Worm (Caenorhabditis elegans) whole organism, L1 larva: ENCODE results near the gene smrd-1.

ENCODE experiments used
- C16A3.4 ChIP-seq: fragments of 150-350 bp; optimal IDR thresholded peaks from 2 replicates; lab custom pipeline; 2014; ENCODE audit warnings: missing biosample characterization, missing genetic modification characterization
- aha-1 ChIP-seq: fragments of 150-350 bp; optimal IDR thresholded peaks from 2 replicates; lab custom pipeline; 2014; ENCODE audit warnings: missing biosample characterization, missing genetic modification characterization
- aly-2 ChIP-seq: fragments of 150-350 bp; optimal IDR thresholded peaks from 2 replicates; lab custom pipeline; 2014; ENCODE audit warnings: missing biosample characterization, missing genetic modification characterization
- ceh-63 ChIP-seq: fragments of 200-800 bp; sonication (Bioruptor generic); optimal IDR thresholded peaks from 2 replicates; lab custom pipeline; 2018; ENCODE audit warnings: mild to moderate bottlenecking, missing genetic modification characterization, missing compliant biosample characterization
- ceh-8 ChIP-seq: fragments of 200-800 bp; sonication (Bioruptor generic); optimal IDR thresholded peaks from 2 replicates; lab custom pipeline; 2018; ENCODE audit warnings: mild to moderate bottlenecking, missing genetic modification characterization, moderate library complexity, missing compliant biosample characterization
- ceh-82 ChIP-seq, 3 experiments: fragments of 150-350 bp in 1 of 3; sonication (generic microtip) in 2 of 3; optimal IDR thresholded peaks; 2 replicates each; lab custom pipeline; 2014 to 2017; ENCODE audit warnings: missing biosample characterization in 3 of 3, missing genetic modification characterization in 3 of 3
- ceh-90 ChIP-seq: sonication (generic microtip); optimal IDR thresholded peaks from 2 replicates; lab custom pipeline; 2016; ENCODE audit warnings: missing genetic modification characterization, missing compliant biosample characterization
- ces-1 ChIP-seq: fragments of 150-350 bp; optimal IDR thresholded peaks from 2 replicates; lab custom pipeline; 2014; ENCODE audit warnings: missing biosample characterization, missing genetic modification reagents, missing genetic modification characterization
- dpl-1 ChIP-seq, 3 experiments: fragments of 150-350 bp in 2 of 3; sonication (generic microtip) in 1 of 3; optimal IDR thresholded peaks; 2 replicates each; lab custom pipeline; 2014 to 2017; ENCODE audit warnings: missing biosample characterization in 3 of 3, missing genetic modification characterization in 3 of 3, missing genetic modification reagents in 3 of 3
- efl-1 ChIP-seq, 4 experiments: fragments of 150-350 bp; optimal IDR thresholded peaks in 3 of 4; peaks in 1 of 4; 1 replicate in 1 of 4; 2 replicates in 3 of 4; lab custom pipeline; 2014; ENCODE audit warnings: missing biosample characterization in 2 of 4, missing genetic modification characterization in 2 of 4, missing genetic modification reagents in 2 of 4
- efl-3 ChIP-seq: fragments of 200-800 bp; sonication (Bioruptor generic); optimal IDR thresholded peaks from 2 replicates; lab custom pipeline; 2018; ENCODE audit warnings: mild to moderate bottlenecking, missing genetic modification characterization, missing compliant biosample characterization
- elt-3 ChIP-seq, 6 experiments: fragments of 150-350 bp in 1 of 6; sonication (generic microtip); optimal IDR thresholded peaks; 2 replicates each; lab custom pipeline; 2017 to 2018; ENCODE audit warnings: missing biosample characterization in 6 of 6, missing genetic modification characterization in 6 of 6, inconsistent platforms in 1 of 6
- ets-5 ChIP-seq: fragments of 200-800 bp; sonication (Bioruptor generic); IDR thresholded peaks from 2 replicates; pipeline ENCODE4 v1.3.6; 2022; ENCODE audit warnings: missing genetic modification characterization, missing compliant biosample characterization
- fkh-8 ChIP-seq: sonication (generic microtip); optimal IDR thresholded peaks from 2 replicates; lab custom pipeline; 2016; ENCODE audit warnings: mild to moderate bottlenecking, missing genetic modification characterization, missing compliant biosample characterization
- fos-1 ChIP-seq: fragments of 150-350 bp; optimal IDR thresholded peaks from 2 replicates; lab custom pipeline; 2014; ENCODE audit warnings: missing biosample characterization, missing genetic modification characterization
- hlh-17 ChIP-seq: fragments of 200-800 bp; sonication (Bioruptor generic); optimal IDR thresholded peaks from 2 replicates; lab custom pipeline; 2018; ENCODE audit warnings: missing genetic modification characterization, mild to moderate bottlenecking, missing compliant biosample characterization, moderate library complexity, borderline replicate concordance
- hlh-4 ChIP-seq: sonication (generic microtip); optimal IDR thresholded peaks from 2 replicates; lab custom pipeline; 2016; ENCODE audit warnings: mild to moderate bottlenecking, missing genetic modification characterization, missing compliant biosample characterization
- irx-1 ChIP-seq: sonication (generic microtip); optimal IDR thresholded peaks from 2 replicates; lab custom pipeline; 2016; ENCODE audit warnings: missing genetic modification characterization, missing compliant biosample characterization
- isw-1 ChIP-seq: fragments of 200-800 bp; sonication (Bioruptor generic); IDR thresholded peaks from 2 replicates; pipeline ENCODE4 v1.3.6; 2022; ENCODE audit warnings: missing genetic modification characterization, missing compliant biosample characterization
- jun-1 ChIP-seq: fragments of 150-350 bp; optimal IDR thresholded peaks from 2 replicates; lab custom pipeline; 2014; ENCODE audit warnings: missing biosample characterization, missing genetic modification reagents, missing genetic modification characterization
- lin-13 ChIP-seq: fragments of 150-350 bp; optimal IDR thresholded peaks from 2 replicates; lab custom pipeline; 2014; ENCODE audit warnings: missing biosample characterization, missing genetic modification reagents, missing genetic modification characterization
- lin-15B ChIP-seq: fragments of 150-350 bp; sonication (generic microtip); optimal IDR thresholded peaks from 3 replicates; lab custom pipeline; 2014; ENCODE audit warnings: missing biosample characterization, missing genetic modification characterization
- lin-35 ChIP-seq, 2 experiments: fragments of 150-350 bp; optimal IDR thresholded peaks; 2 replicates each; lab custom pipeline; 2014; ENCODE audit warnings: missing biosample characterization in 2 of 2, missing genetic modification characterization in 2 of 2, missing genetic modification reagents in 2 of 2
- lin-39 ChIP-seq: fragments of 150-350 bp; optimal IDR thresholded peaks from 2 replicates; lab custom pipeline; 2014; ENCODE audit warnings: missing biosample characterization, missing genetic modification reagents, missing genetic modification characterization
- lir-3 ChIP-seq: sonication (generic microtip); optimal IDR thresholded peaks from 2 replicates; lab custom pipeline; 2016; ENCODE audit warnings: mild to moderate bottlenecking, missing genetic modification characterization, moderate library complexity, missing compliant biosample characterization; ENCODE audit not compliant: poor library complexity
- lsy-2 ChIP-seq, 2 experiments: fragments of 150-350 bp; optimal IDR thresholded peaks; 2 replicates each; lab custom pipeline; 2014; ENCODE audit warnings: missing biosample characterization in 2 of 2, missing genetic modification characterization in 2 of 2
- mab-9 ChIP-seq: fragments of 200-800 bp; sonication (Bioruptor generic); IDR thresholded peaks from 2 replicates; pipeline ENCODE4 v1.3.6; 2022; ENCODE audit warnings: missing genetic modification reagents, missing genetic modification characterization, missing compliant biosample characterization
- mdl-1 ChIP-seq, 2 experiments: fragments of 150-350 bp; optimal IDR thresholded peaks; 2 replicates each; lab custom pipeline; 2014 to 2017; ENCODE audit warnings: missing biosample characterization in 2 of 2, missing genetic modification characterization in 2 of 2, inconsistent platforms in 1 of 2
- mep-1 ChIP-seq: fragments of 150-350 bp; optimal IDR thresholded peaks from 2 replicates; lab custom pipeline; 2014; ENCODE audit warnings: missing biosample characterization, missing genetic modification characterization
- nhr-11 ChIP-seq: fragments of 150-350 bp; optimal IDR thresholded peaks from 2 replicates; lab custom pipeline; 2014; ENCODE audit warnings: missing biosample characterization, missing genetic modification characterization
- nhr-19 ChIP-seq: fragments of 200-800 bp; sonication (Bioruptor generic); conservative IDR thresholded peaks from 2 replicates; pipeline ENCODE4 v1.3.6; 2022; ENCODE audit warnings: missing genetic modification characterization, missing compliant biosample characterization
- nhr-20 ChIP-seq: sonication (generic microtip); optimal IDR thresholded peaks from 2 replicates; lab custom pipeline; 2016; ENCODE audit warnings: mild to moderate bottlenecking, missing genetic modification characterization, missing compliant biosample characterization
- nhr-237 ChIP-seq: fragments of 150-350 bp; optimal IDR thresholded peaks from 2 replicates; lab custom pipeline; 2014; ENCODE audit warnings: missing biosample characterization, missing genetic modification characterization
- nhr-28 ChIP-seq: fragments of 150-350 bp; optimal IDR thresholded peaks from 2 replicates; lab custom pipeline; 2014; ENCODE audit warnings: missing biosample characterization, missing genetic modification characterization
- nhr-47 ChIP-seq: sonication (generic microtip); optimal IDR thresholded peaks from 2 replicates; lab custom pipeline; 2016; ENCODE audit warnings: mild to moderate bottlenecking, missing genetic modification characterization, moderate library complexity, missing compliant biosample characterization
- nhr-71 ChIP-seq: sonication (generic microtip); optimal IDR thresholded peaks from 2 replicates; lab custom pipeline; 2016; ENCODE audit warnings: mild to moderate bottlenecking, missing genetic modification characterization, moderate library complexity, missing compliant biosample characterization
- nhr-77 ChIP-seq: fragments of 150-350 bp; optimal IDR thresholded peaks from 2 replicates; lab custom pipeline; 2014; ENCODE audit warnings: missing biosample characterization, missing genetic modification characterization
- nhr-85 ChIP-seq: sonication (generic microtip); peaks from one replicate; lab custom pipeline; 2016; ENCODE audit warnings: missing genetic modification characterization, inconsistent platforms, missing compliant biosample characterization
- nhr-90 ChIP-seq: sonication (generic microtip); optimal IDR thresholded peaks from 2 replicates; lab custom pipeline; 2016; ENCODE audit warnings: mild to moderate bottlenecking, missing genetic modification characterization, missing compliant biosample characterization; ENCODE audit not compliant: poor library complexity
- pax-3 ChIP-seq: fragments of 200-800 bp; sonication (Bioruptor generic); optimal IDR thresholded peaks from 2 replicates; lab custom pipeline; 2018; ENCODE audit warnings: mild to moderate bottlenecking, missing genetic modification characterization, moderate library complexity, missing compliant biosample characterization
- rnt-1 ChIP-seq: sonication (generic microtip); optimal IDR thresholded peaks from 2 replicates; lab custom pipeline; 2016; ENCODE audit warnings: mild to moderate bottlenecking, missing genetic modification characterization, moderate library complexity, missing compliant biosample characterization
- skn-1 ChIP-seq: fragments of 150-350 bp; optimal IDR thresholded peaks from 2 replicates; lab custom pipeline; 2014; ENCODE audit warnings: missing biosample characterization, missing genetic modification characterization
- snu-23 ChIP-seq: sonication (generic microtip); optimal IDR thresholded peaks from 2 replicates; lab custom pipeline; 2016; ENCODE audit warnings: missing genetic modification characterization, missing compliant biosample characterization
- swsn-7 ChIP-seq: sonication (generic microtip); optimal IDR thresholded peaks from 2 replicates; lab custom pipeline; 2016; ENCODE audit warnings: missing genetic modification characterization, missing compliant biosample characterization
- tbx-2 ChIP-seq: sonication (generic microtip); optimal IDR thresholded peaks from 2 replicates; lab custom pipeline; 2016; ENCODE audit warnings: missing genetic modification characterization, missing compliant biosample characterization
- xbp-1 ChIP-seq: sonication (generic microtip); optimal IDR thresholded peaks from 2 replicates; lab custom pipeline; 2016; ENCODE audit warnings: missing genetic modification characterization, missing compliant biosample characterization
- ztf-4 ChIP-seq: fragments of 150-350 bp; optimal IDR thresholded peaks from 2 replicates; lab custom pipeline; 2014; ENCODE audit warnings: missing biosample characterization, missing genetic modification characterization

The smrd-1 gene

DNA sequence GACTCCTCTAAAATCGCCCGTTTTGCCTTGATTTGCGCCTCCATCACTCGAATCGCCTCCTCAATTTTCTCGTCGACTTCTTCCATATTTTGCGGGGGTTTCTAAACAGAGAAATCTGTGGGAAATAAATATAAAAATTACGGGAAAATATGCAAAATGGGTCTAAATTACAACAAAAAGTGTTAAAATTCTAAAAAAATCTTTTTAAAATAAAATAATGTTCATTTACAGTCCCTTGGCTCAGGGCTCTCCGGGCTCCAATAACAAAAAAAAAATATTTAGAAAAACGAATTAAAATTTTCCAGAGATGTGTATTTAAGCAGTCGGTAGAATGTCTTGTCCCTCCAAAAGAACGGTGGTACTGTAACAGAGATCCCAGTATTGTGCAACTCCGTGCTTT lies 11.9 kb downstream of the smrd-1 start, which contains the start of gene M03C11.6:
M03C11.6 (minus strand) TSS at position 101 of the 400 bp plus-strand sequence.
- TF ChIP-seq hlh-4 (tag; lab: Kevin White, UChicago) = no peak
- no peak for TF ChIP-seq pax-3 (tag; lab: Kevin White, UChicago)
- no peak for TF ChIP-seq ces-1 (GFP tag; lab: Kevin White, UChicago)
- no peak for TF ChIP-seq mdl-1 (tag; optimal IDR thresholded peaks at IDR 0.05; lab: Kevin White, UChicago)
- TF ChIP-seq aha-1 (tag; lab: Kevin White, UChicago) = no peak
- no peak for TF ChIP-seq nhr-28

DNA sequence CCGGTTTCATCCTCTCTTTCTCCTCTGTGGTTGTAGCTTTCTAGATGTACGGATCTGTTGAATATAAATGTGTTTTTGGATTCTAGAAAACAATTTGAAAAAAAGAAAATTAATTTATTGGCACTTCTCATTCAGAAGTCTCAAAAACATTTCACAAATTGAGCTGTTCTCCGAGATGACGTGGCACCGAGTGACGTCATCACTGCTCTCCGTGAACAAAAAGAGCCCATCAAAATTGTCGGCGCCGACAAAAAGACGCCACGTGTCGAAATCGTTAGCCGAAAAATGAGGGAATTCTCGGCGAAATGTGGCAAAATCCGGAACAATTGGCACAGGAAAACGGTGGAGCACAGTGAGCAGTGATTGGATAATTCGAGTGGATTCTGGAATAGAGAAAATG lies 14.1 kb downstream of the smrd-1 start:
- TF ChIP-seq ceh-90 (tag; lab: Kevin White, UChicago) = no peak
- no peak for TF ChIP-seq efl-1 (optimal IDR thresholded peaks at IDR 0.05; lab: Kevin White, UChicago)
- no peak for TF ChIP-seq efl-1 (GFP tag; optimal IDR thresholded peaks at IDR 0.05 in 1 of 2; lab: Kevin White, UChicago)

DNA sequence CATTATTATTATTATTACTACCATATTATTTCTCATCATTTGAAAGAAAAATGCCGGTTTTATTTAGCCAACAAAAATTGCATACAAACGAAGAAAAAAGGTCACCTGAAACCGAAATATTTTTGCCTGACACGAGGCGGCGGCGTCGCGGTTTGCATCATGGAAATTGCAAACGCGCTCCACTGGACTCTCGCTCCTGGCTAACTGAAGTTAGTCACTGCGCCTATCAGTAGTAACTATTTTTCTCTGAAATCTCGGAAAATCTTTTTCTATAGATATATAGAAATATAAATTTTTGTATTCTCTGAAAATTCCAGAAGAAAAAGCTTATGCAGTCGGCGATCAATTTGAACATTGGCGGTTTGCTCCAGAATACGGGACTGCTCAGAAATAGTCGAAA lies 20.0 kb downstream of the smrd-1 start, which contains the start of gene ymel-1:
ymel-1 (plus strand) TSS at position 318 of the 400 bp plus-strand sequence.
- no peak for TF ChIP-seq hlh-17 (GFP tag; lab: Kevin White, UChicago)
- TF ChIP-seq mab-9 (GFP tag; lab: Robert Waterston, UW) = no peak
- peak; percentile 27; the same call in 1 of the 2 replicates for TF ChIP-seq nhr-19 (GFP tag; lab: Robert Waterston, UW)
- no peak for TF ChIP-seq irx-1
- TF ChIP-seq nhr-20 (tag; lab: Kevin White, UChicago) = peak; percentile 33
- no peak for TF ChIP-seq aha-1 (tag; lab: Kevin White, UChicago)
- TF ChIP-seq ceh-63 = no peak
- TF ChIP-seq hlh-4 (tag; lab: Kevin White, UChicago) = no peak
- TF ChIP-seq lin-35 (GFP tag; optimal IDR thresholded peaks at IDR 0.05; lab: Kevin White, UChicago) = peak; percentile 44 to 60
- TF ChIP-seq fkh-8 = no peak
- no peak for TF ChIP-seq lir-3 (tag; lab: Kevin White, UChicago)
- no peak for TF ChIP-seq nhr-77
- peak; percentile 17 for TF ChIP-seq skn-1 (tag; lab: Kevin White, UChicago)
- TF ChIP-seq elt-3 (tag; optimal IDR thresholded peaks at IDR 0.05; lab: Kevin White, UChicago) = no peak
- TF ChIP-seq rnt-1 (tag; lab: Kevin White, UChicago) = no peak
- TF ChIP-seq lin-13 (GFP tag; lab: Kevin White, UChicago) = peak; percentile 23
- TF ChIP-seq nhr-85 (tag; lab: Kevin White, UChicago) = peak; percentile 72
- TF ChIP-seq efl-1 (optimal IDR thresholded peaks at IDR 0.05; lab: Kevin White, UChicago) = peak; percentile 31 to 43
- peak in 1 of 2 experiments; percentile 49 for TF ChIP-seq efl-1 (GFP tag; optimal IDR thresholded peaks at IDR 0.05 in 1 of 2; lab: Kevin White, UChicago)
- no peak for TF ChIP-seq xbp-1
- TF ChIP-seq nhr-237 = no peak
- no peak for TF ChIP-seq ets-5 (GFP tag; lab: Robert Waterston, UW)
- peak; percentile 25 for TF ChIP-seq swsn-7
- TF ChIP-seq snu-23 (GFP tag; lab: Kevin White, UChicago) = peak; percentile 41
- TF ChIP-seq lsy-2 (tag; optimal IDR thresholded peaks at IDR 0.05; lab: Kevin White, UChicago) = peak; percentile 11 to 49
- TF ChIP-seq lin-15B (tag; lab: Kevin White, UChicago) = peak; percentile 56
- peak; percentile 59 for TF ChIP-seq mep-1 (tag; lab: Kevin White, UChicago)
- TF ChIP-seq fos-1 (tag; lab: Kevin White, UChicago) = no peak
- TF ChIP-seq nhr-11 (tag; lab: Kevin White, UChicago) = no peak
- TF ChIP-seq ztf-4 (tag; lab: Kevin White, UChicago) = no peak
- no peak for TF ChIP-seq efl-3
- TF ChIP-seq tbx-2 (tag; lab: Kevin White, UChicago) = peak; percentile 26
- TF ChIP-seq dpl-1 (GFP tag; optimal IDR thresholded peaks at IDR 0.05; lab: Kevin White, UChicago) = peak in 2 of 3 experiments; percentile 11 to 33
- TF ChIP-seq ceh-82 (tag; optimal IDR thresholded peaks at IDR 0.05; lab: Kevin White, UChicago) = no peak
- TF ChIP-seq mdl-1 (tag; optimal IDR thresholded peaks at IDR 0.05; lab: Kevin White, UChicago) = peak in 1 of 2 experiments; percentile 34
- TF ChIP-seq nhr-90 (tag; lab: Kevin White, UChicago) = peak; percentile 24
- TF ChIP-seq aly-2 (tag; lab: Kevin White, UChicago) = peak; percentile 48
- TF ChIP-seq lin-39 (tag; lab: Kevin White, UChicago) = no peak
- TF ChIP-seq jun-1 (tag; lab: Kevin White, UChicago) = no peak
- TF ChIP-seq nhr-71 (tag; lab: Kevin White, UChicago) = peak; percentile 60
- no peak for TF ChIP-seq nhr-47 (tag; lab: Kevin White, UChicago)
- TF ChIP-seq C16A3.4 (tag; lab: Kevin White, UChicago) = peak; percentile 30
- TF ChIP-seq isw-1 (GFP tag; lab: Robert Waterston, UW) = peak; percentile 1; the same call in 1 of the 2 replicates
- no peak for TF ChIP-seq ceh-8 (GFP tag; lab: Kevin White, UChicago)
